Worm (Caenorhabditis elegans): ENCODE data around the gene T19A5.3.

T19A5.3 gene

ce11 chrV:8936184-8936589, 7.7 kb downstream of the T19A5.3 start, which contains the start of gene unc-23:
Gene unc-23 (plus strand): TSS chrV:8936359.
- TF ChIP-seq mab-5 (tag; optimal IDR thresholded peaks at IDR 0.05) (no peak), lin-32 (GFP tag; optimal IDR thresholded peaks at IDR 0.05) (no peak), ceh-43 (GFP tag; optimal IDR thresholded peaks at IDR 0.05) (no peak), lin-13 (tag; optimal IDR thresholded peaks at IDR 0.05) (no peak), mep-1 (tag; optimal IDR thresholded peaks at IDR 0.05) (no peak), unc-39 (tag; optimal IDR thresholded peaks at IDR 0.05) (no peak), flh-1 (GFP tag; optimal IDR thresholded peaks at IDR 0.05) (no peak), lsy-2 (tag; optimal IDR thresholded peaks at IDR 0.05) (no peak), ceh-39 (tag; optimal IDR thresholded peaks at IDR 0.05) (no peak), drap-1 (GFP tag; optimal IDR thresholded peaks at IDR 0.05) (no peak), pha-4 (tag; optimal IDR thresholded peaks at IDR 0.05) (peak; percentile 21), ham-2 (GFP tag; optimal IDR thresholded peaks at IDR 0.05) (peak; percentile 77), ceh-83 (GFP tag; optimal IDR thresholded peaks at IDR 0.05) (no peak), nhr-2 (tag; optimal IDR thresholded peaks at IDR 0.05) (no peak), sptf-1 (tag; optimal IDR thresholded peaks at IDR 0.05) (peak; percentile 35), ztf-11 (tag; optimal IDR thresholded peaks at IDR 0.05) (no peak), snpc-4 (tag; optimal IDR thresholded peaks at IDR 0.05) (no peak), nhr-12 (tag; optimal IDR thresholded peaks at IDR 0.05) (no peak), sem-2 (GFP tag; optimal IDR thresholded peaks at IDR 0.05) (no peak), elt-3 (tag; optimal IDR thresholded peaks at IDR 0.05) (no peak), elt-1 (tag; optimal IDR thresholded peaks at IDR 0.05; ENCODE audit: borderline replicate concordance, insufficient read depth) (peak; percentile 49), nhr-237 (tag; optimal IDR thresholded peaks at IDR 0.05) (peak; percentile 17), hlh-1 (tag; optimal IDR thresholded peaks at IDR 0.05) (no peak), unc-62 (GFP tag; optimal IDR thresholded peaks at IDR 0.05) (peak; percentile 59), M03D4.4 (tag; optimal IDR thresholded peaks at IDR 0.05) (no peak), nhr-76 (tag; optimal IDR thresholded peaks at IDR 0.05) (no peak), zip-8 (tag; optimal IDR thresholded peaks at IDR 0.05) (no peak), mls-2 (tag; optimal IDR thresholded peaks at IDR 0.05) (no peak), bed-3 (GFP tag; optimal IDR thresholded peaks at IDR 0.05) (no peak), tbx-8 (GFP tag; optimal IDR thresholded peaks at IDR 0.05) (no peak), nhr-28 (tag; optimal IDR thresholded peaks at IDR 0.05) (no peak), cnd-1 (tag; optimal IDR thresholded peaks at IDR 0.05) (no peak), ces-1 (GFP tag; optimal IDR thresholded peaks at IDR 0.05) (no peak), unc-120 (tag; optimal IDR thresholded peaks at IDR 0.05; ENCODE audit: poor library complexity, severe bottlenecking) (peak; percentile 64), blmp-1 (tag; optimal IDR thresholded peaks at IDR 0.05) (peak; percentile 14)

- TF ChIP-seq unc-62 (GFP tag; optimal IDR thresholded peaks at IDR 0.05) (no peak), nhr-2 (tag; optimal IDR thresholded peaks at IDR 0.05) (no peak), nhr-28 (tag; optimal IDR thresholded peaks at IDR 0.05) (no peak), nhr-76 (tag; optimal IDR thresholded peaks at IDR 0.05) (no peak)
These were observed 8.8 kb downstream of the T19A5.3 start for ce11 chrV:8935104-8935503.

ce11 chrV:8934264-8934663, 9.6 kb downstream of the T19A5.3 start:
- TF ChIP-seq ztf-11 (tag; optimal IDR thresholded peaks at IDR 0.05) (no peak), zip-8 (tag; optimal IDR thresholded peaks at IDR 0.05) (no peak), M03D4.4 (tag; optimal IDR thresholded peaks at IDR 0.05) (no peak), ceh-83 (GFP tag; optimal IDR thresholded peaks at IDR 0.05) (no peak), mep-1 (tag; optimal IDR thresholded peaks at IDR 0.05) (no peak), ceh-39 (tag; optimal IDR thresholded peaks at IDR 0.05) (no peak), ces-1 (GFP tag; optimal IDR thresholded peaks at IDR 0.05) (no peak), unc-62 (GFP tag; optimal IDR thresholded peaks at IDR 0.05) (no peak), lin-13 (tag; optimal IDR thresholded peaks at IDR 0.05) (no peak), tbx-8 (GFP tag; optimal IDR thresholded peaks at IDR 0.05) (no peak), elt-3 (tag; optimal IDR thresholded peaks at IDR 0.05) (no peak), ceh-43 (GFP tag; optimal IDR thresholded peaks at IDR 0.05) (no peak), hlh-1 (tag; optimal IDR thresholded peaks at IDR 0.05) (no peak), nhr-12 (tag; optimal IDR thresholded peaks at IDR 0.05) (no peak), nhr-28 (tag; optimal IDR thresholded peaks at IDR 0.05) (no peak)

- TF ChIP-seq bed-3 (GFP tag; optimal IDR thresholded peaks at IDR 0.05) (no peak), elt-3 (tag; optimal IDR thresholded peaks at IDR 0.05) (no peak), elt-1 (tag; optimal IDR thresholded peaks at IDR 0.05; ENCODE audit: borderline replicate concordance, insufficient read depth) (no peak), unc-39 (tag; optimal IDR thresholded peaks at IDR 0.05) (no peak), nhr-76 (tag; optimal IDR thresholded peaks at IDR 0.05) (no peak), ceh-83 (GFP tag; optimal IDR thresholded peaks at IDR 0.05) (no peak), ham-2 (GFP tag; optimal IDR thresholded peaks at IDR 0.05) (no peak), blmp-1 (tag; optimal IDR thresholded peaks at IDR 0.05) (no peak), nhr-12 (tag; optimal IDR thresholded peaks at IDR 0.05) (no peak), cnd-1 (tag; optimal IDR thresholded peaks at IDR 0.05) (no peak), mls-2 (tag; optimal IDR thresholded peaks at IDR 0.05) (no peak), sptf-1 (tag; optimal IDR thresholded peaks at IDR 0.05) (no peak), unc-120 (tag; optimal IDR thresholded peaks at IDR 0.05; ENCODE audit: poor library complexity, severe bottlenecking) (no peak), unc-62 (GFP tag; optimal IDR thresholded peaks at IDR 0.05) (no peak), ztf-11 (tag; optimal IDR thresholded peaks at IDR 0.05) (no peak), ceh-43 (GFP tag; optimal IDR thresholded peaks at IDR 0.05) (no peak), drap-1 (GFP tag; optimal IDR thresholded peaks at IDR 0.05) (no peak), lsy-2 (tag; optimal IDR thresholded peaks at IDR 0.05) (no peak), ceh-39 (tag; optimal IDR thresholded peaks at IDR 0.05) (no peak)
These were observed 11.5 kb downstream of the T19A5.3 start, which contains the start of gene H14N18.2 for ce11 chrV:8932318-8932717. Gene H14N18.2 (plus strand): TSS chrV:8932618.

Measured in whole organism, mixed stage, embryonic.